Fruit fly (Drosophila melanogaster): ENCODE measurements around the gene eEF1gamma.
A peak's percentile ranks its signal among the peaks of the same experiment; 100 is the strongest.

eEF1gamma gene

DNA sequence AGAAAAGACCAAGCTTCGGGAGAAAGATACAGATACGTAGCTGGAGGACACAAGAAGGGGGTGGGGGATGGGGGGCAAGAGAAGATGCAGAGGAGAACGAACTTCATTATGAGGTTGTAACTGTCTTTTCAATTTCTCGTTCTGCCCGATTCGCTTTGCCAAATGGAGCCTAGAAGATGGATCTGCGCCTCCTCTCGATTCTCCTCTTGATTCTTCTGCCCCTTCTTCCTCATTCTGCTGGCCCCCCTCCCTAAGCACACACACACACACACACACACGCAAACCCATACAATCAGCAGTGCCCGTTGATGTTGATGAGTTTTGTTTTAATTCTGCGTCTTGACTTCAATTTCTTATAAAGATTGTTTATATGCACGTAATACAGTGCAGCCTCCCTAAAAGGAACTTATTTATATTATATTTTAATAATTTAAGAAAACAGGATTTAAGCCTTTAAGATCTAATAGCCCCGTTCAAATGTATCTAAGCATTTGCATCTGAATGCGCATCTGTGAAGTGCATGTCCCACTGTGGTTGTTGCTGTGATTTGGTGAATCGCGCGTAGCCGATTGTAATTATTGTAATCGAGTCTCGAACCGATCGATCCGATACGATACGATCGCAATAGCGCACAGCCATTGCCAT is 12.8 kb upstream of the eEF1gamma start (continued):
- TF ChIP-seq D19A (tag; optimal IDR thresholded peaks at IDR 0.05) (peak; percentile 58), Drgx (GFP tag; IDR thresholded peaks at IDR 0.05) (peak; percentile 88), klu (GFP tag; IDR thresholded peaks at IDR 0.05) (0 out of 2 replicates have a peak, but pooled peaks have one; percentile 50), CG18011 (GFP tag; optimal IDR thresholded peaks at IDR 0.05) (no peak), pho (GFP tag; optimal IDR thresholded peaks at IDR 0.05) (no peak), dm (GFP tag; optimal IDR thresholded peaks at IDR 0.05) (no peak), CG10979 (tag; optimal IDR thresholded peaks at IDR 0.05) (peak; percentile 45), dmrt11E (tag; optimal IDR thresholded peaks at IDR 0.05) (peak; percentile 46), chm (GFP tag; IDR thresholded peaks at IDR 0.05) (peak; percentile 24; the same call in 1 of the 2 replicates), CG4820 (GFP tag; optimal IDR thresholded peaks at IDR 0.05) (peak; percentile 20), CG7556 (GFP tag; optimal IDR thresholded peaks at IDR 0.05) (peak; percentile 16), dan (GFP tag; IDR thresholded peaks at IDR 0.05) (no peak), Ada2b (GFP tag; IDR thresholded peaks at IDR 0.05) (peak; percentile 61), CG1024 (GFP tag; IDR thresholded peaks at IDR 0.05) (peak; percentile 47; the same call in 1 of the 2 replicates), CG11560 (tag; IDR thresholded peaks at IDR 0.05) (peak; percentile 26; the same call in 1 of the 3 replicates), yki (optimal IDR thresholded peaks at IDR 0.05) (no peak), row (GFP tag; IDR thresholded peaks at IDR 0.05) (peak; percentile 86), CG5245 (GFP tag; optimal IDR thresholded peaks at IDR 0.05) (peak; percentile 14), cg (GFP tag; optimal IDR thresholded peaks at IDR 0.05) (peak; percentile 54), TFAM (GFP tag; optimal IDR thresholded peaks at IDR 0.05) (no peak), CG4328 (GFP tag; optimal IDR thresholded peaks at IDR 0.05) (peak; percentile 3), H15 (GFP tag; IDR thresholded peaks at IDR 0.05) (peak; percentile 66; the same call in 1 of the 3 replicates), schlank (tag; optimal IDR thresholded peaks at IDR 0.05) (peak; percentile 5), gce (GFP tag; IDR thresholded peaks at IDR 0.05) (0 out of 3 replicates have a peak, but pooled peaks have one; percentile 51), Optix (GFP tag; IDR thresholded peaks at IDR 0.05) (peak; percentile 28; the same call in 1 of the 3 replicates), pfk (GFP tag; optimal IDR thresholded peaks at IDR 0.05) (no peak), seq (GFP tag; IDR thresholded peaks at IDR 0.05) (peak; percentile 69; the same call in 1 of the 2 replicates), tx (GFP tag; optimal IDR thresholded peaks at IDR 0.05) (no peak), Mes4 (GFP tag; optimal IDR thresholded peaks at IDR 0.05) (no peak), Fer3 (tag; optimal IDR thresholded peaks at IDR 0.05) (peak; percentile 70), esg (GFP tag; conservative IDR thresholded peaks at IDR 0.05) (peak; percentile 79), wor (GFP tag; IDR thresholded peaks at IDR 0.05) (peak; percentile 39; the same call in 1 of the 2 replicates), CG11695 (GFP tag; IDR thresholded peaks at IDR 0.05) (peak; percentile 67; the same call in 2 of the 3 replicates), fd96Cb (tag; optimal IDR thresholded peaks at IDR 0.05) (peak; percentile 60), CG8290 (GFP tag; optimal IDR thresholded peaks at IDR 0.05) (no peak), CG8290 (tag; optimal IDR thresholded peaks at IDR 0.05) (peak in 1 of 2 experiments; percentile 13), pzg (GFP tag; optimal IDR thresholded peaks at IDR 0.05) (no peak), Rfx (GFP tag; IDR thresholded peaks at IDR 0.05) (peak; percentile 82), Adf1 (GFP tag; IDR thresholded peaks at IDR 0.05) (0 out of 2 replicates have a peak, but pooled peaks have one; percentile 33), D19B (GFP tag; optimal IDR thresholded peaks at IDR 0.05) (peak; percentile 30), Dll (GFP tag; IDR thresholded peaks at IDR 0.05; ENCODE audit: partially characterized antibody) (no peak), CG18619 (GFP tag; optimal IDR thresholded peaks at IDR 0.05) (peak; percentile 9), Bteb2 (GFP tag; optimal IDR thresholded peaks at IDR 0.05) (no peak), CG8281 (tag; optimal IDR thresholded peaks at IDR 0.05) (peak; percentile 13), odd (GFP tag; optimal IDR thresholded peaks at IDR 0.05) (peak; percentile 17), CG17612 (GFP tag; IDR thresholded peaks at IDR 0.05) (peak; percentile 28; the same call in 1 of the 2 replicates), CG11723 (GFP tag; optimal IDR thresholded peaks at IDR 0.05) (peak; percentile 24), CG3995 (GFP tag; optimal IDR thresholded peaks at IDR 0.05) (no peak), CG14441 (GFP tag; IDR thresholded peaks at IDR 0.05) (peak; percentile 86), mam (GFP tag; optimal IDR thresholded peaks at IDR 0.05) (peak; percentile 30), pnt (GFP tag; optimal IDR thresholded peaks at IDR 0.05) (no peak)

All from whole organism, embryonic.